Worm (Caenorhabditis elegans) whole organism, young adult: ENCODE measurements around the gene tmem-17.

Experiments
- C06A6.2 ChIP-seq: fragments of 200-800 bp; sonication (Bioruptor generic); conservative IDR thresholded peaks from 2 replicates; pipeline ENCODE4 v1.3.6; 2022; ENCODE audit warnings: missing genetic modification characterization, missing compliant biosample characterization
- Y95B8A.8 ChIP-seq: fragments of 200-800 bp; sonication (Bioruptor generic); IDR thresholded peaks from 2 replicates; pipeline ENCODE4 v1.3.6; 2022; ENCODE audit warnings: missing genetic modification reagents, missing genetic modification characterization, missing compliant biosample characterization
- ceh-27 ChIP-seq: fragments of 200-800 bp; sonication (Bioruptor generic); optimal IDR thresholded peaks from 2 replicates; lab custom pipeline; 2018; ENCODE audit warnings: mild to moderate bottlenecking, missing genetic modification characterization, moderate library complexity, missing compliant biosample characterization
- ekl-4 ChIP-seq: fragments of 200-800 bp; sonication (Bioruptor generic); IDR thresholded peaks from 2 replicates; pipeline ENCODE4 v1.3.6; 2022; ENCODE audit warnings: missing genetic modification reagents, missing genetic modification characterization, missing compliant biosample characterization
- hmg-1.2 ChIP-seq: fragments of 200-800 bp; sonication (Bioruptor generic); IDR thresholded peaks from 2 replicates; pipeline ENCODE4 v1.3.6; 2022; ENCODE audit warnings: missing genetic modification reagents, missing genetic modification characterization, missing compliant biosample characterization
- pbrm-1 ChIP-seq: fragments of 200-800 bp; sonication (Bioruptor generic); IDR thresholded peaks from 2 replicates; pipeline ENCODE4 v1.3.6; 2022; ENCODE audit warnings: missing genetic modification reagents, missing genetic modification characterization, missing compliant biosample characterization
- pha-4 ChIP-seq: fragments of 150-350 bp; sonication (generic microtip); optimal IDR thresholded peaks from 2 replicates; lab custom pipeline; 2014; ENCODE audit warnings: missing biosample characterization, missing genetic modification reagents, missing genetic modification characterization
- sptf-2 ChIP-seq: fragments of 200-800 bp; sonication (Bioruptor generic); optimal IDR thresholded peaks from 2 replicates; lab custom pipeline; 2018; ENCODE audit warnings: mild to moderate bottlenecking, missing genetic modification characterization, missing compliant biosample characterization

DNA sequence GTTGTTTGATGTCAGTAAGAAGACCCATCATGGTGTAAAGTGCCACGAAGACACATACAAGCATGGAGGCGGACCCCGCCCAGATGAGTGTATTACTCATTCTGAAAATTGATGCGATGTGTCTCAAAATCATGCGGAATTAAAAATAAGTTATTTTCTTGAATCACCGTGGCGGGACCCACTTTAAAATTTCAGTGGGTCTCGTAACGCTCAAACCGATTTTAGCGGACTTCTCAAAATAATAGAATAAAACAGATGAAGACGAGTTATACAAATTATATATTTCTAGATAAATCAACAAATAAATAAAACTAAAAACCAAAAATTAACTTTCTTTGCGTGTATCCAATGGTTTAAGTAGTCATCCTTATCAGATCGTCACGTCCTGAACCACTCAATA lies 49.6 kb upstream of the tmem-17 start, which contains the start of gene col-8:
- TF ChIP-seq sptf-2 (GFP tag; lab: Kevin White, UChicago) (no peak), ekl-4 (GFP tag; lab: Robert Waterston, UW) (no peak), pbrm-1 (GFP tag; lab: Robert Waterston, UW) (no peak), hmg-1.2 (GFP tag; lab: Robert Waterston, UW) (no peak), Y95B8A.8 (GFP tag; lab: Robert Waterston, UW) (no peak), ceh-27 (no peak), C06A6.2 (GFP tag; lab: Robert Waterston, UW) (no peak), pha-4 (no peak)
